Worm (Caenorhabditis elegans) whole organism, L4 larva: ENCODE data around the gene Y39A1A.10.

Experiments
- D1046.2 ChIP-seq: fragments of 200-800 bp; sonication (Bioruptor generic); IDR thresholded peaks from 2 replicates; pipeline ENCODE4 v1.3.6; 2022; ENCODE audit warnings: missing genetic modification characterization, missing compliant biosample characterization
- F10B5.3 ChIP-seq: sonication (generic microtip); optimal IDR thresholded peaks from 2 replicates; lab custom pipeline; 2016; ENCODE audit warnings: mild to moderate bottlenecking, missing genetic modification characterization, missing compliant biosample characterization
- F37D6.2 ChIP-seq: sonication (generic microtip); optimal IDR thresholded peaks from 2 replicates; lab custom pipeline; 2016; ENCODE audit warnings: mild to moderate bottlenecking, missing genetic modification characterization, missing compliant biosample characterization
- F49E8.2 ChIP-seq: sonication (generic microtip); optimal IDR thresholded peaks from 2 replicates; lab custom pipeline; 2016; ENCODE audit warnings: missing compliant biosample characterization, mild to moderate bottlenecking, missing genetic modification characterization, borderline replicate concordance
- R02D3.7 ChIP-seq: fragments of 150-350 bp; sonication (generic microtip); optimal IDR thresholded peaks from 3 replicates; lab custom pipeline; 2014; ENCODE audit warnings: missing biosample characterization, missing genetic modification characterization
- T20F7.1 ChIP-seq: fragments of 200-800 bp; sonication (Bioruptor generic); optimal IDR thresholded peaks from 2 replicates; lab custom pipeline; 2018; ENCODE audit warnings: mild to moderate bottlenecking, missing genetic modification characterization, missing compliant biosample characterization
- T26A8.4 ChIP-seq: fragments of 200-800 bp; sonication (Bioruptor generic); IDR thresholded peaks from 2 replicates; pipeline ENCODE4 v1.3.6; 2022; ENCODE audit warnings: missing genetic modification characterization, missing compliant biosample characterization
- Y105C5A.15 ChIP-seq: fragments of 200-800 bp; sonication (Bioruptor generic); IDR thresholded peaks from 2 replicates; pipeline ENCODE4 v1.3.6; 2022; ENCODE audit warnings: missing genetic modification characterization, missing compliant biosample characterization
- Y48G9A.11 ChIP-seq: fragments of 200-800 bp; sonication (Bioruptor generic); IDR thresholded peaks from 2 replicates; pipeline ENCODE4 v1.3.6; 2022; ENCODE audit warnings: missing genetic modification reagents, missing genetic modification characterization, missing compliant biosample characterization
- Y75B8A.6 ChIP-seq: fragments of 200-800 bp; sonication (Bioruptor generic); IDR thresholded peaks from 2 replicates; pipeline ENCODE4 v1.3.6; 2022; ENCODE audit warnings: missing genetic modification reagents, missing genetic modification characterization, missing compliant biosample characterization
- ZK337.2 ChIP-seq: fragments of 200-800 bp; sonication (Bioruptor generic); IDR thresholded peaks from 2 replicates; pipeline ENCODE4 v1.3.6; 2022; ENCODE audit warnings: missing genetic modification reagents, missing genetic modification characterization, missing compliant biosample characterization
- ama-1 ChIP-seq: fragments of 150-350 bp; optimal IDR thresholded peaks from 2 replicates; lab custom pipeline; 2014; ENCODE audit warnings: inconsistent platforms, mixed read lengths
- attf-4 ChIP-seq: sonication (generic microtip); optimal IDR thresholded peaks from 3 replicates; lab custom pipeline; 2017; ENCODE audit warnings: missing biosample characterization, missing genetic modification characterization
- ceh-32 ChIP-seq: sonication (generic microtip); optimal IDR thresholded peaks from 2 replicates; lab custom pipeline; 2016; ENCODE audit warnings: mild to moderate bottlenecking, missing genetic modification characterization, missing compliant biosample characterization; ENCODE audit not compliant: poor library complexity
- ceh-44 ChIP-seq: fragments of 200-800 bp; sonication (Bioruptor generic); IDR thresholded peaks from 2 replicates; pipeline ENCODE4 v1.3.6; 2022; ENCODE audit warnings: missing genetic modification reagents, missing genetic modification characterization, missing compliant biosample characterization
- ceh-82 ChIP-seq: sonication (generic microtip); optimal IDR thresholded peaks from 2 replicates; lab custom pipeline; 2017; ENCODE audit warnings: missing biosample characterization, missing genetic modification characterization
- daf-12 ChIP-seq: fragments of 150-350 bp; optimal IDR thresholded peaks from 2 replicates; lab custom pipeline; 2014; ENCODE audit warnings: missing biosample characterization, missing genetic modification reagents, missing genetic modification characterization
- dmd-8 ChIP-seq: fragments of 200-800 bp; sonication (Bioruptor generic); IDR thresholded peaks from 2 replicates; pipeline ENCODE4 v1.3.6; 2022; ENCODE audit warnings: missing genetic modification characterization, missing compliant biosample characterization
- dve-1 ChIP-seq: sonication (generic microtip); optimal IDR thresholded peaks from 2 replicates; lab custom pipeline; 2017; ENCODE audit warnings: antibody characterized with exemption, mild to moderate bottlenecking, missing genetic modification characterization, missing compliant biosample characterization; ENCODE audit not compliant: insufficient read depth
- egl-43 ChIP-seq: fragments of 200-800 bp; sonication (Bioruptor generic); IDR thresholded peaks from 2 replicates; pipeline ENCODE4 v1.3.6; 2022; ENCODE audit warnings: missing genetic modification reagents, missing genetic modification characterization, missing compliant biosample characterization
- fkh-10 ChIP-seq: fragments of 150-350 bp; optimal IDR thresholded peaks from 2 replicates; lab custom pipeline; 2014; ENCODE audit warnings: missing biosample characterization, missing genetic modification reagents, missing genetic modification characterization
- hif-1 ChIP-seq, 2 experiments: sonication (generic microtip); optimal IDR thresholded peaks; 2 replicates each; lab custom pipeline; 2016 to 2017; ENCODE audit warnings: missing compliant biosample characterization in 2 of 2, missing genetic modification characterization in 2 of 2, missing genetic modification reagents in 2 of 2, missing genotype in 2 of 2, mild to moderate bottlenecking in 1 of 2
- hlh-11 ChIP-seq: fragments of 200-800 bp; sonication (Bioruptor generic); optimal IDR thresholded peaks from 2 replicates; lab custom pipeline; 2018; ENCODE audit warnings: mild to moderate bottlenecking, missing genetic modification characterization, missing compliant biosample characterization
- hlh-30 ChIP-seq: sonication (generic microtip); optimal IDR thresholded peaks from 2 replicates; lab custom pipeline; 2017; ENCODE audit warnings: antibody characterized with exemption, mild to moderate bottlenecking, missing genetic modification characterization, missing compliant biosample characterization; ENCODE audit not compliant: insufficient read depth
- lim-7 ChIP-seq: fragments of 200-800 bp; sonication (Bioruptor generic); IDR thresholded peaks from 2 replicates; pipeline ENCODE4 v1.3.6; 2022; ENCODE audit warnings: missing genetic modification characterization, missing compliant biosample characterization
- lin-29 ChIP-seq: fragments of 200-800 bp; sonication (Bioruptor generic); IDR thresholded peaks from 2 replicates; pipeline ENCODE4 v1.3.6; 2022; ENCODE audit warnings: missing genetic modification reagents, missing genetic modification characterization, missing compliant biosample characterization
- lin-38 ChIP-seq: fragments of 200-800 bp; sonication (Bioruptor generic); IDR thresholded peaks from 2 replicates; pipeline ENCODE4 v1.3.6; 2022; ENCODE audit warnings: missing genetic modification reagents, missing genetic modification characterization, missing compliant biosample characterization
- madf-5 ChIP-seq, 2 experiments: fragments of 200-800 bp; sonication (Bioruptor generic); IDR thresholded peaks; 2 replicates each; pipeline ENCODE4 v1.3.6; 2022; ENCODE audit warnings: missing compliant biosample characterization in 2 of 2, missing genetic modification characterization in 2 of 2
- mdl-1 ChIP-seq, 2 experiments: fragments of 150-350 bp in 1 of 2; sonication (generic microtip) in 1 of 2; optimal IDR thresholded peaks; 2 replicates each; lab custom pipeline; 2014 to 2017; ENCODE audit warnings: missing biosample characterization in 2 of 2, missing genetic modification characterization in 2 of 2
- mdt-29 ChIP-seq: fragments of 200-800 bp; sonication (Bioruptor generic); IDR thresholded peaks from 2 replicates; pipeline ENCODE4 v1.3.6; 2022; ENCODE audit warnings: missing genetic modification reagents, missing genetic modification characterization, missing compliant biosample characterization
- mep-1 ChIP-seq: fragments of 150-350 bp; sonication (generic microtip); optimal IDR thresholded peaks from 3 replicates; lab custom pipeline; 2014; ENCODE audit warnings: missing biosample characterization, missing genetic modification characterization
- nhr-11 ChIP-seq: fragments of 150-350 bp; optimal IDR thresholded peaks from 2 replicates; lab custom pipeline; 2014; ENCODE audit warnings: missing biosample characterization, missing genetic modification characterization
- nhr-237 ChIP-seq: sonication (generic microtip); optimal IDR thresholded peaks from 2 replicates; lab custom pipeline; 2017; ENCODE audit warnings: missing biosample characterization, missing genetic modification characterization
- nhr-25 ChIP-seq: sonication (generic microtip); optimal IDR thresholded peaks from 2 replicates; lab custom pipeline; 2017; ENCODE audit warnings: missing genetic modification characterization, mild to moderate bottlenecking, missing compliant biosample characterization, antibody characterized with exemption, moderate library complexity, borderline replicate concordance; ENCODE audit not compliant: insufficient read depth
- nhr-28 ChIP-seq: fragments of 150-350 bp; optimal IDR thresholded peaks from 2 replicates; lab custom pipeline; 2014; ENCODE audit warnings: missing biosample characterization, missing genetic modification characterization
- nhr-41 ChIP-seq: fragments of 200-800 bp; sonication (Bioruptor generic); IDR thresholded peaks from 2 replicates; pipeline ENCODE4 v1.3.6; 2022; ENCODE audit warnings: missing genetic modification reagents, missing genetic modification characterization, missing compliant biosample characterization
- nhr-48 ChIP-seq: sonication (generic microtip); optimal IDR thresholded peaks from 2 replicates; lab custom pipeline; 2016; ENCODE audit warnings: mild to moderate bottlenecking, missing genetic modification characterization, missing compliant biosample characterization
- nhr-76 ChIP-seq: fragments of 150-350 bp; optimal IDR thresholded peaks from 2 replicates; lab custom pipeline; 2014; ENCODE audit warnings: missing biosample characterization, missing genetic modification characterization
- pha-4 ChIP-seq, 2 experiments: fragments of 150-350 bp in 1 of 2; fragments of 200-800 bp in 1 of 2; sonication (Bioruptor generic) in 1 of 2; IDR thresholded peaks in 1 of 2; optimal IDR thresholded peaks in 1 of 2; 2 replicates each; pipeline versions ENCODE4 v1.3.6 to Lab custom; 2014 to 2022; ENCODE audit warnings: missing genetic modification characterization in 2 of 2, missing genetic modification reagents in 2 of 2, missing biosample characterization in 1 of 2, missing compliant biosample characterization in 1 of 2
- rbr-2 ChIP-seq: sonication (generic microtip); optimal IDR thresholded peaks from 2 replicates; lab custom pipeline; 2016; ENCODE audit warnings: missing genotype, missing genetic modification characterization, missing compliant biosample characterization
- set-16 ChIP-seq: fragments of 200-800 bp; sonication (Bioruptor generic); IDR thresholded peaks from 2 replicates; pipeline ENCODE4 v1.3.6; 2022; ENCODE audit warnings: missing genetic modification reagents, missing genetic modification characterization, missing compliant biosample characterization
- skn-1 ChIP-seq: fragments of 150-350 bp; optimal IDR thresholded peaks from 2 replicates; lab custom pipeline; 2014; ENCODE audit warnings: missing biosample characterization, missing genetic modification characterization
- snpc-4 ChIP-seq: fragments of 150-350 bp; optimal IDR thresholded peaks from 2 replicates; lab custom pipeline; 2014; ENCODE audit warnings: missing biosample characterization, missing genetic modification characterization
- spr-1 ChIP-seq: sonication (generic microtip); optimal IDR thresholded peaks from 2 replicates; lab custom pipeline; 2016; ENCODE audit warnings: mild to moderate bottlenecking, missing genetic modification characterization, missing compliant biosample characterization
- spr-3 ChIP-seq: fragments of 200-800 bp; sonication (Bioruptor generic); optimal IDR thresholded peaks from 2 replicates; lab custom pipeline; 2018; ENCODE audit warnings: mild to moderate bottlenecking, missing genetic modification characterization, missing compliant biosample characterization
- tag-97 ChIP-seq: fragments of 200-800 bp; sonication (Bioruptor generic); IDR thresholded peaks from 2 replicates; pipeline ENCODE4 v1.3.6; 2022; ENCODE audit warnings: missing genetic modification characterization, missing compliant biosample characterization
- unc-62 ChIP-seq, 3 experiments: fragments of 150-350 bp in 1 of 3; sonication (generic microtip); optimal IDR thresholded peaks in 2 of 3; peaks in 1 of 3; 1 replicate in 1 of 3; 2 replicates in 2 of 3; lab custom pipeline; 2014 to 2017; ENCODE audit warnings: missing biosample characterization in 3 of 3, missing genetic modification characterization in 3 of 3, missing genetic modification reagents in 3 of 3, missing genotype in 1 of 3
- zag-1 ChIP-seq: fragments of 150-350 bp; optimal IDR thresholded peaks from 2 replicates; lab custom pipeline; 2014; ENCODE audit warnings: missing biosample characterization, missing genetic modification characterization
- zip-11 ChIP-seq: fragments of 200-800 bp; sonication (Bioruptor generic); IDR thresholded peaks from 2 replicates; pipeline ENCODE4 v1.3.6; 2022; ENCODE audit warnings: missing genetic modification characterization, missing compliant biosample characterization
- ztf-11 ChIP-seq: fragments of 150-350 bp; optimal IDR thresholded peaks from 2 replicates; lab custom pipeline; 2014; ENCODE audit warnings: missing biosample characterization, missing genetic modification characterization

Y39A1A.10 gene

DNA sequence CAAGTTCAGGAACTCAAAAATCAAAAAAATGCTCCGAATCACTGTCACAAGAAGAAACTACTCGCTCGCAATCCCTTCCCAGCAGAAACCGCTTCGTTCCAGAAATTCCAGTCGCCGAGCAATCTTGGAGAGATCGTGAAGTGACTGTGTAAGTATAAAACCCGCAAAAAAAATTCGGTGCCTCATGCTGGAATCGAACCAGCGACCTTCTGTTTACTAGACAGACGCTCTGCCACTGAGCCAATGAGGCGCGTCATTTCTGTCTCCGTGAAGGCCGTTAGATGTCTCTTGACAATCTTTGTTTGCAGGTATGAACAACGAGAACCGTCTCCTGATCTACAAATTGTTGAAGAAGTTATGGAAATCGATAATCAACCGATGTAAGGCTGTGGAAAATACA is 8.0 kb upstream of the Y39A1A.10 start (continued):
- no peak for TF ChIP-seq ceh-32 (tag; lab: Kevin White, UChicago)
- TF ChIP-seq spr-1 (tag; lab: Kevin White, UChicago) = peak; percentile 58
- no peak for TF ChIP-seq zag-1
- TF ChIP-seq F37D6.2 = no peak
- peak; percentile 60 for TF ChIP-seq spr-3 (GFP tag; lab: Kevin White, UChicago)
- TF ChIP-seq nhr-25 (tag; lab: Kevin White, UChicago) = no peak
- peak; percentile 48 for TF ChIP-seq rbr-2 (tag; lab: Kevin White, UChicago)
- 0 out of 2 replicates have a peak, but pooled peaks have one; percentile 53 for TF ChIP-seq nhr-41
- TF ChIP-seq F49E8.2 = peak; percentile 66
- TF ChIP-seq skn-1 (tag; lab: Kevin White, UChicago) = no peak
- TF ChIP-seq T26A8.4 (GFP tag; lab: Robert Waterston, UW) = peak; percentile 72
- TF ChIP-seq dve-1 = peak; percentile 46
- TF ChIP-seq hlh-11 (tag; lab: Kevin White, UChicago) = peak; percentile 26
- no peak for TF ChIP-seq nhr-28 (tag; lab: Kevin White, UChicago)
- 0 out of 2 replicates have a peak, but pooled peaks have one; percentile 21 for TF ChIP-seq set-16 (GFP tag; lab: Robert Waterston, UW)
- TF ChIP-seq madf-5 (GFP tag; IDR thresholded peaks at IDR 0.05; lab: Robert Waterston, UW) = peak; percentile 69 to 94; a peak in 3 of 4 replicates
- TF ChIP-seq snpc-4 (tag; lab: Kevin White, UChicago) = no peak
- TF ChIP-seq ztf-11 = no peak
- TF ChIP-seq mdt-29 (GFP tag; lab: Robert Waterston, UW) = peak; percentile 59; the same call in 1 of the 2 replicates
- peak; percentile 22 for TF ChIP-seq hlh-30
- peak; percentile 89 for TF ChIP-seq D1046.2 (GFP tag; lab: Robert Waterston, UW)
- no peak for TF ChIP-seq F10B5.3 (tag; lab: Kevin White, UChicago)
- no peak for TF ChIP-seq zip-11 (GFP tag; lab: Robert Waterston, UW)
- TF ChIP-seq attf-4 (tag; lab: Kevin White, UChicago) = no peak
- TF ChIP-seq R02D3.7 (tag; lab: Kevin White, UChicago) = no peak
- TF ChIP-seq egl-43 (GFP tag; lab: Robert Waterston, UW) = peak; percentile 94
- peak; percentile 94 for TF ChIP-seq dmd-8 (GFP tag; lab: Robert Waterston, UW)
- TF ChIP-seq mdl-1 (tag; optimal IDR thresholded peaks at IDR 0.05; lab: Kevin White, UChicago) = no peak
- TF ChIP-seq lin-29 (GFP tag; lab: Robert Waterston, UW) = no peak
- no peak for TF ChIP-seq nhr-11
- 0 out of 2 replicates have a peak, but pooled peaks have one; percentile 74 for TF ChIP-seq ceh-44 (GFP tag; lab: Robert Waterston, UW)
- no peak for TF ChIP-seq nhr-76 (tag; lab: Kevin White, UChicago)
- no peak for TF ChIP-seq unc-62 (GFP tag; optimal IDR thresholded peaks at IDR 0.05 in 1 of 2; lab: Kevin White, UChicago)
- no peak for TF ChIP-seq unc-62 (tag; optimal IDR thresholded peaks at IDR 0.05; lab: Kevin White, UChicago)
- TF ChIP-seq nhr-237 (tag; lab: Kevin White, UChicago) = no peak
- TF ChIP-seq daf-12 (tag; lab: Kevin White, UChicago) = no peak
- peak; percentile 81 for TF ChIP-seq lin-38 (GFP tag; lab: Robert Waterston, UW)
- TF ChIP-seq Y75B8A.6 (GFP tag; lab: Robert Waterston, UW) = peak; percentile 69; the same call in 1 of the 2 replicates
- TF ChIP-seq fkh-10 (GFP tag; lab: Kevin White, UChicago) = no peak
- TF ChIP-seq tag-97 (GFP tag; lab: Robert Waterston, UW) = no peak
- TF ChIP-seq mep-1 (tag; lab: Kevin White, UChicago) = peak; percentile 4
- peak; percentile 99 for TF ChIP-seq lim-7 (GFP tag; lab: Robert Waterston, UW)
- peak; percentile 79 for TF ChIP-seq ZK337.2 (GFP tag; lab: Robert Waterston, UW)
- peak; percentile 63; the same call in 1 of the 2 replicates for TF ChIP-seq Y48G9A.11 (GFP tag; lab: Robert Waterston, UW)
- 0 out of 2 replicates have a peak, but pooled peaks have one; percentile 48 for TF ChIP-seq Y105C5A.15 (GFP tag; lab: Robert Waterston, UW)
- TF ChIP-seq ama-1 (lab: Kevin White, UChicago) = peak; percentile 22
- peak; percentile 23 for TF ChIP-seq nhr-48 (tag; lab: Kevin White, UChicago)
- no peak for TF ChIP-seq T20F7.1
- TF ChIP-seq hif-1 (tag; optimal IDR thresholded peaks at IDR 0.05; lab: Kevin White, UChicago) = peak in 1 of 2 experiments; percentile 23
- peak; percentile 88 for TF ChIP-seq pha-4 (GFP tag; IDR thresholded peaks at IDR 0.05; lab: Robert Waterston, UW)
- TF ChIP-seq pha-4 (tag; optimal IDR thresholded peaks at IDR 0.05; lab: Kevin White, UChicago) = no peak
- no peak for TF ChIP-seq ceh-82 (tag; lab: Kevin White, UChicago)
